Fruit fly (Drosophila melanogaster) whole organism, embryonic: ENCODE measurements around the gene Cpr65Az.

ENCODE experiments used
- Aef1 ChIP-seq: fragments of 200-800 bp; sonication (Bioruptor generic); IDR thresholded peaks from 3 replicates; pipeline ENCODE4 v1.3.6; 2022; ENCODE audit warnings: missing biosample characterization, missing genetic modification characterization
- Asciz ChIP-seq: fragments of 200-800 bp; sonication (Bioruptor generic); optimal IDR thresholded peaks from 2 replicates; lab custom pipeline; 2017; ENCODE audit warnings: missing biosample characterization, mild to moderate bottlenecking, missing genetic modification characterization, missing genetic modification reagents
- BEAF-32 ChIP-seq: fragments of 200-800 bp; sonication (Bioruptor generic); optimal IDR thresholded peaks from 3 replicates; lab custom pipeline; 2017; ENCODE audit warnings: missing biosample characterization, missing genetic modification characterization, mild to moderate bottlenecking, moderate library complexity, missing genetic modification reagents
- CG11560 ChIP-seq: fragments of 200-800 bp; sonication (Bioruptor generic); IDR thresholded peaks from 3 replicates; pipeline ENCODE4 v1.3.6; 2022; ENCODE audit warnings: missing biosample characterization, missing genetic modification characterization
- CG11695 ChIP-seq: fragments of 200-800 bp; sonication (Bioruptor generic); IDR thresholded peaks from 3 replicates; pipeline ENCODE4 v1.3.6; 2022; ENCODE audit warnings: missing biosample characterization, missing genetic modification characterization
- CG13123 ChIP-seq: fragments of 200-800 bp; sonication (Bioruptor generic); optimal IDR thresholded peaks from 2 replicates; lab custom pipeline; 2016; ENCODE audit warnings: missing biosample characterization, missing genetic modification characterization
- CG13296 ChIP-seq: fragments of 200-800 bp; sonication (Bioruptor generic); optimal IDR thresholded peaks from 3 replicates; lab custom pipeline; 2018; ENCODE audit warnings: missing biosample characterization, mild to moderate bottlenecking, missing genetic modification characterization
- CG15479 ChIP-seq: fragments of 200-800 bp; sonication (Bioruptor generic); optimal IDR thresholded peaks from 3 replicates; lab custom pipeline; 2019; ENCODE audit warnings: missing biosample characterization, mild to moderate bottlenecking, missing genetic modification characterization, moderate library complexity
- CG15696 ChIP-seq: fragments of 200-800 bp; sonication (Bioruptor generic); optimal IDR thresholded peaks from 2 replicates; lab custom pipeline; 2019; ENCODE audit warnings: missing biosample characterization, mild to moderate bottlenecking, missing genetic modification characterization, moderate library complexity
- CG17328 ChIP-seq: fragments of 200-800 bp; sonication (Bioruptor generic); IDR thresholded peaks from 2 replicates; pipeline ENCODE4 v1.3.6; 2022; ENCODE audit warnings: missing biosample characterization, missing genetic modification characterization
- CG4424 ChIP-seq: fragments of 200-800 bp; sonication (Bioruptor generic); optimal IDR thresholded peaks from 3 replicates; lab custom pipeline; 2016; ENCODE audit warnings: missing biosample characterization, missing genetic modification characterization
- CG5953 ChIP-seq: fragments of 200-800 bp; sonication (Bioruptor generic); IDR thresholded peaks from 2 replicates; pipeline ENCODE4 v1.3.6; 2022; ENCODE audit warnings: missing biosample characterization, missing genetic modification characterization
- CG7271 ChIP-seq: fragments of 200-800 bp; sonication (Bioruptor generic); optimal IDR thresholded peaks from 2 replicates; lab custom pipeline; 2018; ENCODE audit warnings: missing biosample characterization, mild to moderate bottlenecking, missing genetic modification characterization, moderate library complexity
- CG7372 ChIP-seq: fragments of 200-800 bp; sonication (Bioruptor generic); IDR thresholded peaks from 2 replicates; pipeline ENCODE4 v1.3.6; 2022; ENCODE audit warnings: missing biosample characterization, missing genetic modification characterization
- CG7963 ChIP-seq: fragments of 200-800 bp; sonication (Bioruptor generic); IDR thresholded peaks from 3 replicates; pipeline ENCODE4 v1.3.6; 2022; ENCODE audit warnings: missing biosample characterization, missing genetic modification characterization; ENCODE audit not compliant: partially characterized antibody
- CG9609 ChIP-seq: fragments of 200-800 bp; sonication (Bioruptor generic); optimal IDR thresholded peaks from 3 replicates; lab custom pipeline; 2016; ENCODE audit warnings: missing biosample characterization, missing genetic modification characterization
- CG9817 ChIP-seq: fragments of 200-800 bp; sonication (Bioruptor generic); optimal IDR thresholded peaks from 2 replicates; lab custom pipeline; 2018; ENCODE audit warnings: missing biosample characterization, mild to moderate bottlenecking, missing genetic modification characterization, moderate library complexity
- Dek ChIP-seq: fragments of 200-800 bp; sonication (Bioruptor generic); optimal IDR thresholded peaks from 3 replicates; lab custom pipeline; 2019; ENCODE audit warnings: missing biosample characterization, mild to moderate bottlenecking, missing genetic modification characterization, moderate library complexity
- Drgx ChIP-seq: fragments of 200-800 bp; sonication (Bioruptor generic); IDR thresholded peaks from 2 replicates; pipeline ENCODE4 v1.3.6; 2022; ENCODE audit warnings: missing biosample characterization, missing genetic modification characterization
- Gug ChIP-seq: fragments of 200-800 bp; sonication (Bioruptor generic); IDR thresholded peaks from 4 replicates; pipeline ENCODE4 v1.3.6; 2022; ENCODE audit warnings: missing biosample characterization, missing genetic modification characterization
- HLH4C ChIP-seq: fragments of 200-800 bp; sonication (Bioruptor generic); IDR thresholded peaks from 3 replicates; pipeline ENCODE4 v1.3.6; 2022; ENCODE audit warnings: missing biosample characterization, missing genetic modification characterization; ENCODE audit not compliant: partially characterized antibody
- Hand ChIP-seq: fragments of 200-800 bp; sonication (Bioruptor generic); optimal IDR thresholded peaks from 2 replicates; lab custom pipeline; 2017; ENCODE audit warnings: mild to moderate bottlenecking, missing biosample characterization, missing genetic modification reagents, missing genetic modification characterization
- Hey ChIP-seq: fragments of 200-800 bp; sonication (Bioruptor generic); optimal IDR thresholded peaks from 3 replicates; lab custom pipeline; 2018; ENCODE audit warnings: missing biosample characterization, mild to moderate bottlenecking, missing genetic modification characterization
- Optix ChIP-seq: fragments of 200-800 bp; sonication (Bioruptor generic); IDR thresholded peaks from 3 replicates; pipeline ENCODE4 v1.3.6; 2022; ENCODE audit warnings: missing biosample characterization, missing genetic modification characterization
- Ssrp ChIP-seq: fragments of 200-800 bp; sonication (Bioruptor generic); optimal IDR thresholded peaks from 2 replicates; lab custom pipeline; 2018; ENCODE audit warnings: missing biosample characterization, mild to moderate bottlenecking, missing genetic modification characterization, moderate library complexity
- Tbp ChIP-seq: fragments of >200 bp; optimal IDR thresholded peaks from 2 replicates; lab custom pipeline; 2018; ENCODE audit warnings: missing biosample characterization, missing genetic modification characterization
- ash1 ChIP-seq: fragments of 200-800 bp; sonication (Bioruptor generic); optimal IDR thresholded peaks from 2 replicates; lab custom pipeline; 2018; ENCODE audit warnings: missing biosample characterization, mild to moderate bottlenecking, missing genetic modification characterization
- ato ChIP-seq: fragments of 200-800 bp; sonication (Bioruptor generic); IDR thresholded peaks from 2 replicates; pipeline ENCODE4 v1.3.6; 2022; ENCODE audit warnings: missing biosample characterization, missing genetic modification characterization; ENCODE audit not compliant: partially characterized antibody
- az2 ChIP-seq: fragments of 200-800 bp; sonication (Bioruptor generic); optimal IDR thresholded peaks from 3 replicates; lab custom pipeline; 2016; ENCODE audit warnings: missing biosample characterization, missing genetic modification characterization
- chif ChIP-seq, 2 experiments: fragments of 200-800 bp; sonication (Bioruptor generic); optimal IDR thresholded peaks; 3 replicates each; lab custom pipeline; 2016; ENCODE audit warnings: missing biosample characterization in 2 of 2, missing genetic modification characterization in 2 of 2
- dysf ChIP-seq: fragments of 200-800 bp; sonication (Bioruptor generic); IDR thresholded peaks from 3 replicates; pipeline ENCODE4 v1.3.6; 2022; ENCODE audit warnings: missing biosample characterization, missing genetic modification characterization
- exex ChIP-seq: fragments of 200-800 bp; sonication (Bioruptor generic); optimal IDR thresholded peaks from 4 replicates; lab custom pipeline; 2018; ENCODE audit warnings: missing biosample characterization, mild to moderate bottlenecking, missing genetic modification characterization, moderate library complexity
- eyg ChIP-seq: fragments of 200-800 bp; sonication (Bioruptor generic); optimal IDR thresholded peaks from 3 replicates; lab custom pipeline; 2016; ENCODE audit warnings: missing biosample characterization, missing genetic modification characterization
- grn ChIP-seq: fragments of 200-800 bp; sonication (Bioruptor generic); optimal IDR thresholded peaks from 3 replicates; lab custom pipeline; 2017; ENCODE audit warnings: missing biosample characterization, missing genetic modification characterization
- hbn ChIP-seq: fragments of 200-800 bp; sonication (Bioruptor generic); IDR thresholded peaks from 2 replicates; pipeline ENCODE4 v1.3.6; 2022; ENCODE audit warnings: missing biosample characterization, missing genetic modification characterization; ENCODE audit not compliant: partially characterized antibody
- kah ChIP-seq: fragments of 200-800 bp; sonication (Bioruptor generic); optimal IDR thresholded peaks from 2 replicates; lab custom pipeline; 2018; ENCODE audit warnings: missing biosample characterization, mild to moderate bottlenecking, missing genetic modification characterization
- knrl ChIP-seq: fragments of 200-800 bp; sonication (Bioruptor generic); IDR thresholded peaks from 3 replicates; pipeline ENCODE4 v1.3.6; 2022; ENCODE audit warnings: missing biosample characterization, missing genetic modification characterization; ENCODE audit not compliant: partially characterized antibody
- lab ChIP-seq: fragments of 200-800 bp; sonication (Bioruptor generic); optimal IDR thresholded peaks from 3 replicates; lab custom pipeline; 2017; ENCODE audit warnings: missing biosample characterization, missing genetic modification characterization, mild to moderate bottlenecking, moderate library complexity, missing genetic modification reagents
- luna ChIP-seq: fragments of 200-800 bp; sonication (Bioruptor generic); optimal IDR thresholded peaks from 2 replicates; lab custom pipeline; 2016; ENCODE audit warnings: missing biosample characterization, missing genetic modification characterization
- otp ChIP-seq: fragments of 200-800 bp; sonication (Bioruptor generic); IDR thresholded peaks from 3 replicates; pipeline ENCODE4, ENCODE4 v1.3.6; 2022; ENCODE audit warnings: missing biosample characterization, missing genetic modification characterization
- pho ChIP-seq: fragments of 200-800 bp; sonication (Bioruptor generic); optimal IDR thresholded peaks from 2 replicates; lab custom pipeline; 2016; ENCODE audit warnings: missing biosample characterization, missing genetic modification characterization
- phol ChIP-seq: fragments of 200-800 bp; sonication (Bioruptor generic); optimal IDR thresholded peaks from 3 replicates; lab custom pipeline; 2018; ENCODE audit warnings: missing biosample characterization, mild to moderate bottlenecking, missing genetic modification characterization, moderate library complexity
- psq ChIP-seq: fragments of 200-800 bp; sonication (Bioruptor generic); optimal IDR thresholded peaks from 2 replicates; lab custom pipeline; 2017; ENCODE audit warnings: missing biosample characterization, missing genetic modification characterization
- seq ChIP-seq: fragments of 200-800 bp; sonication (Bioruptor generic); IDR thresholded peaks from 2 replicates; pipeline ENCODE4 v1.3.6; 2022; ENCODE audit warnings: missing biosample characterization, missing genetic modification characterization
- tgo ChIP-seq: fragments of 200-800 bp; sonication (Bioruptor generic); IDR thresholded peaks from 3 replicates; pipeline ENCODE4 v1.3.6; 2022; ENCODE audit warnings: missing biosample characterization, missing genetic modification characterization
- trem ChIP-seq: fragments of 200-800 bp; optimal IDR thresholded peaks from 3 replicates; lab custom pipeline; 2019; ENCODE audit warnings: missing biosample characterization, mild to moderate bottlenecking, missing genetic modification characterization, moderate library complexity

The Cpr65Az gene

dm6 chr3L:6188995-6189927 lies 28.6 kb downstream of the Cpr65Az start, which contains the start of the genes D19A and CG7386 (continued):
- TF ChIP-seq CG4424 (GFP tag; lab: Kevin White, UChicago): peak; percentile 15
- no peak for TF ChIP-seq Hey (tag; lab: Kevin White, UChicago)
- TF ChIP-seq dysf: peak; percentile 66
- TF ChIP-seq Ssrp (tag; lab: Kevin White, UChicago): peak; percentile 25
- TF ChIP-seq Gug: peak; percentile 75; the same call in 3 of the 4 replicates
- TF ChIP-seq grn: peak; percentile 76
- TF ChIP-seq CG5953 (GFP tag; lab: Robert Waterston, UW): 0 out of 2 replicates have a peak, but pooled peaks have one; percentile 25
- peak; percentile 59 for TF ChIP-seq lab (GFP tag; lab: Kevin White, UChicago)
- TF ChIP-seq CG9609: peak; percentile 45
- TF ChIP-seq CG7963 (GFP tag; lab: Robert Waterston, UW): no peak
- TF ChIP-seq trem (tag; lab: Kevin White, UChicago): peak; percentile 36
- TF ChIP-seq CG11560: no peak
- peak; percentile 47 for TF ChIP-seq Dek (tag; lab: Kevin White, UChicago)
- TF ChIP-seq Asciz (GFP tag; lab: Kevin White, UChicago): no peak
- TF ChIP-seq seq: no peak
- peak; percentile 39; the same call in 2 of the 3 replicates for TF ChIP-seq knrl (GFP tag; lab: Robert Waterston, UW)
- TF ChIP-seq CG9817 (tag; lab: Kevin White, UChicago): peak; percentile 58
- TF ChIP-seq CG17328 (GFP tag; lab: Robert Waterston, UW): peak; percentile 54
- TF ChIP-seq kah (GFP tag; lab: Kevin White, UChicago): peak; percentile 32
- TF ChIP-seq BEAF-32 (GFP tag; lab: Kevin White, UChicago): no peak
- TF ChIP-seq CG11695: peak; percentile 52; the same call in 1 of the 3 replicates
- TF ChIP-seq psq (GFP tag; lab: Kevin White, UChicago): no peak
- TF ChIP-seq, all 482 proteins: peak for 288

DNA sequence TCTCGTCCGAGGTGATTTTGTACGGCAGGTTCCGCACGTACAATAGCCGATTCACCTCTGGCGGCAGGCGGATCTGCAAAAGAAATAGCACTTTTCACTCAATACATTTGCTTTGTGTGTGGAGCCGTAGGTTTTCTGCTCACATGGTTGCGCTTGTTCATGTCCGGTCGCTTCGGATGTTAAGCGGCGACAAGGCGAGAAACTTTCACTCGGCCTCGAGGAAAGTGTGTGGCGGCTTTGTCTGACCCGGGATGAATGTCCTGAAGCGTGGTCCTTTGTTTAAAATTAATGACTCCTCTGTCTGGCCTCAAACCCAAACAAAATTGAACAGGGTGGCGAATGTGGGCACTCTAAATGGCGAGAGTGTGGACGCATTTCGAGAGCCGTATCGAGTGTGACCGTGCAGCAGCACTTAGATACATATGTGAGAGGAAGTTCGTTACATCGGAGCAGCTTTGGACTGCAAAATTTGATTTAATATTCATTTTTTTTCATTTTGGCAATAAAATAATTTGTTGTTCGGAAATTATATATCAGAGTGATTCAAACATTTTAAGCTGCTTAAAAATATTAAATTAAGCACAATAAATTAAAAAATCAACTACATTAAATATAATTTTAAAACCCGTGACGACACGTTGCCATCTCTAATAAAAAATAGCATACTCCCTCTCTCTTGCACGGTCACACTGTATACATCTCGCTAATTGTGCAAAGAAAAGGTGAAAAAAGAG lies 32.4 kb downstream of the Cpr65Az start, which contains the start of the genes Sf3b6 and Tnpo:
Gene Sf3b6, minus strand, starts transcription at position 358 of the 734 bp plus-strand sequence.
Gene Tnpo, plus strand, starts transcription at position 659 of the 734 bp plus-strand sequence.
- TF ChIP-seq phol (tag; lab: Kevin White, UChicago) (peak; percentile 91), Hand (GFP tag; lab: Kevin White, UChicago) (peak; percentile 2), luna (GFP tag; lab: Kevin White, UChicago) (peak; percentile 9), Optix (peak; percentile 51; the same call in 1 of the 3 replicates), az2 (GFP tag; lab: Kevin White, UChicago) (peak; percentile 85), ash1 (no peak), Drgx (GFP tag; lab: Robert Waterston, UW) (peak; percentile 61), pho (peak; percentile 79), ato (no peak), exex (tag; lab: Kevin White, UChicago) (no peak), CG13296 (GFP tag; lab: Kevin White, UChicago) (peak; percentile 75), HLH4C (GFP tag; lab: Robert Waterston, UW) (peak; percentile 62; the same call in 2 of the 3 replicates), tgo (GFP tag; lab: Robert Waterston, UW) (peak; percentile 86), CG13123 (GFP tag; lab: Kevin White, UChicago) (peak; percentile 63), CG15479 (peak; percentile 74), CG15696 (tag; lab: Kevin White, UChicago) (peak; percentile 89), eyg (peak; percentile 23), chif (GFP tag; optimal IDR thresholded peaks at IDR 0.05; lab: Kevin White, UChicago) (peak; percentile 49 to 74), CG7271 (peak; percentile 54), hbn (GFP tag; lab: Robert Waterston, UW) (peak; percentile 67), Tbp (GFP tag; lab: Kevin White, UChicago) (no peak), CG7372 (GFP tag; lab: Robert Waterston, UW) (peak; percentile 80), otp (no peak; the same call in 2 of the 3 replicates), Aef1 (GFP tag; lab: Robert Waterston, UW) (peak; percentile 87)
